Worm (Caenorhabditis elegans): Measurements from ENCODE around the gene Y45F10B.59.

ce11 chrIV:13601973-13602669 lies at the start of gene Y45F10B.59:
- no peak for TF ChIP-seq ZK546.5 (tag; optimal IDR thresholded peaks at IDR 0.05)
- no peak for TF ChIP-seq zag-1 (tag; optimal IDR thresholded peaks at IDR 0.05)
- no peak for TF ChIP-seq ama-1 (optimal IDR thresholded peaks at IDR 0.05)
- TF ChIP-seq nhr-11 (tag; optimal IDR thresholded peaks at IDR 0.05) = no peak
- TF ChIP-seq aly-2 (tag; optimal IDR thresholded peaks at IDR 0.05) = no peak
- no peak for TF ChIP-seq mdl-1 (tag; optimal IDR thresholded peaks at IDR 0.05)
- TF ChIP-seq ces-1 (GFP tag; optimal IDR thresholded peaks at IDR 0.05) = no peak
- no peak for TF ChIP-seq mep-1 (tag; optimal IDR thresholded peaks at IDR 0.05)
- no peak for TF ChIP-seq daf-19 (GFP tag; conservative IDR thresholded peaks at IDR 0.05)
- TF ChIP-seq F26F4.8 (GFP tag; conservative IDR thresholded peaks at IDR 0.05) = no peak
- TF ChIP-seq nhr-111 (GFP tag; optimal IDR thresholded peaks at IDR 0.05) = no peak
- no peak for TF ChIP-seq fkh-10 (GFP tag; optimal IDR thresholded peaks at IDR 0.05)
- no peak for TF ChIP-seq nhr-237 (tag; optimal IDR thresholded peaks at IDR 0.05)
